Fruit fly (Drosophila melanogaster): ENCODE data around the gene TAF1B.

TAF1B gene

DNA sequence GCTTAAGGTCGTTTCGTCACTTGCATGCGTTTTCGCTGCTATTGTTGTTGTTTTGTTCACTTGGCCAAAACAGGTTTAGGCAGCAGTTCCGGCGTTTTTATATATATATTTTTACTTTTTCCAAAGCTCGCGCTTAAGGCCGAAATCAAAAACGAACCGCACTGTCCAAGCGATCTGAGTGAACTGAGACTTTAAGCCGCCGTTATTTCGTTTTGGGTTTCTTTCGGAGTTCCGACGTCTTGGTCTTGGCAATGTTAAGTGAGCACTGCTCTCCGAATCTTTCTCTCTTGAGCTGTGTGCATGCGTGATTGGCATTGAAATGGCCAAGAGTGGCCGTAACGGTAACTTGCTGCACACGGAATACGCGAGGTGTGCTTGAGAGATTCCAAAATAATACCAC, 18.5 kb downstream of the TAF1B start, which contains the start of gene knk (continued):
- TF ChIP-seq ara (GFP tag; IDR thresholded peaks at IDR 0.05) (0 out of 2 replicates have a peak, but pooled peaks have one; percentile 24), tap (tag; optimal IDR thresholded peaks at IDR 0.05) (peak; percentile 15), ci (GFP tag; IDR thresholded peaks at IDR 0.05) (no peak; the same call in 2 of the 3 replicates), CG4360 (GFP tag; IDR thresholded peaks at IDR 0.05) (peak; percentile 54), oc (tag; optimal IDR thresholded peaks at IDR 0.05) (peak; percentile 63), kni (GFP tag; optimal IDR thresholded peaks at IDR 0.05) (peak; percentile 37), row (GFP tag; IDR thresholded peaks at IDR 0.05) (peak; percentile 49; the same call in 1 of the 3 replicates), CG10431 (GFP tag; optimal IDR thresholded peaks at IDR 0.05) (no peak), Eip74EF (GFP tag; optimal IDR thresholded peaks at IDR 0.05) (peak in 1 of 2 experiments; percentile 71), sd (tag; optimal IDR thresholded peaks at IDR 0.05) (peak; percentile 33), CG8089 (GFP tag; optimal IDR thresholded peaks at IDR 0.05) (no peak), CG34224 (GFP tag; IDR thresholded peaks at IDR 0.05; ENCODE audit: partially characterized antibody) (peak; percentile 33; the same call in 1 of the 3 replicates), CG2889 (GFP tag; IDR thresholded peaks at IDR 0.05) (no peak), ftz-f1 (GFP tag; optimal IDR thresholded peaks at IDR 0.05) (peak; percentile 59), sr (GFP tag; IDR thresholded peaks at IDR 0.05) (0 out of 3 replicates have a peak, but pooled peaks have one; percentile 22), h (optimal IDR thresholded peaks at IDR 0.05) (no peak), Sox100B (GFP tag; optimal IDR thresholded peaks at IDR 0.05) (no peak)

DNA sequence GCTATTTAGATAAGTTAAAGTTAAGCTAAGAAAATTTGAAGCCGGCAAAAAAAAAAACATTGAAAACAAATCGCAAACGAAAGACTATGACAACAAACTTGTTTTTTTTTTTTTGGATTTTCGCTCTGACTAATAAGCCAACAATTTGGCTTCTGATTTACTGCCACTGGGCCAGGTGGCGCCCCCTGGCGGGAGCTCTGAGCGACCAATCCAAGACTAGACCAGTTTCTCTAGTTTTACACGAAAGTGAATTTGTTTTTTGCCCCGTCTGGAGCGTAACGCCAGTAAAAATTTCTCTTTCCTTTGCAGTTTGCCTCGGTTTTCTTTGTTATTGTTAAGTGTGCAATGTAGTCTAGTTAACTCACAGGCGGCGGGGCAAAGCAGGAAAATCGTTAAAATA, 19.2 kb downstream of the TAF1B start:
- TF ChIP-seq CG30020 (tag; optimal IDR thresholded peaks at IDR 0.05): no peak
- peak; percentile 84 for TF ChIP-seq sd (tag; optimal IDR thresholded peaks at IDR 0.05)
- peak; percentile 53 for TF ChIP-seq CG10431 (GFP tag; optimal IDR thresholded peaks at IDR 0.05)
- peak; percentile 49 for TF ChIP-seq sqz (GFP tag; optimal IDR thresholded peaks at IDR 0.05)
- TF ChIP-seq HLH4C (GFP tag; IDR thresholded peaks at IDR 0.05; ENCODE audit: partially characterized antibody): 0 out of 3 replicates have a peak, but pooled peaks have one; percentile 16
- TF ChIP-seq Blimp-1 (GFP tag; optimal IDR thresholded peaks at IDR 0.05): peak; percentile 99
- TF ChIP-seq Fer1 (GFP tag; optimal IDR thresholded peaks at IDR 0.05): no peak
- 0 out of 4 replicates have a peak, but pooled peaks have one; percentile 20 for TF ChIP-seq chinmo (GFP tag; IDR thresholded peaks at IDR 0.05; ENCODE audit: partially characterized antibody)
- no peak for TF ChIP-seq Bgb (GFP tag; IDR thresholded peaks at IDR 0.05; ENCODE audit: partially characterized antibody)
- TF ChIP-seq Med (GFP tag): peak; percentile 14
- TF ChIP-seq repo (GFP tag; optimal IDR thresholded peaks at IDR 0.05): no peak
- TF ChIP-seq ci (GFP tag; IDR thresholded peaks at IDR 0.05): peak; percentile 30; the same call in 1 of the 3 replicates
- peak; percentile 39 for TF ChIP-seq sens (GFP tag)
- no peak for TF ChIP-seq CoRest (tag; optimal IDR thresholded peaks at IDR 0.05)
- TF ChIP-seq HLHmδ (GFP tag; optimal IDR thresholded peaks at IDR 0.05): peak; percentile 19
- TF ChIP-seq schlank (tag; optimal IDR thresholded peaks at IDR 0.05): no peak
- no peak for TF ChIP-seq HLH3B (GFP tag; IDR thresholded peaks at IDR 0.05)
- TF ChIP-seq CG9797 (GFP tag; optimal IDR thresholded peaks at IDR 0.05): no peak
- TF ChIP-seq CG15011 (GFP tag; optimal IDR thresholded peaks at IDR 0.05): no peak
- TF ChIP-seq CTCF (GFP tag; optimal IDR thresholded peaks at IDR 0.05): peak; percentile 88
- peak; percentile 26 for TF ChIP-seq CG6254 (GFP tag; optimal IDR thresholded peaks at IDR 0.05)
- peak in 1 of 2 experiments; percentile 18 for TF ChIP-seq bsh (GFP tag; optimal IDR thresholded peaks at IDR 0.05)
- TF ChIP-seq zen (tag; optimal IDR thresholded peaks at IDR 0.05): no peak
- 0 out of 2 replicates have a peak, but pooled peaks have one; percentile 13 for TF ChIP-seq vvl (GFP tag; IDR thresholded peaks at IDR 0.05)
- TF ChIP-seq CG33557 (GFP tag; optimal IDR thresholded peaks at IDR 0.05): peak; percentile 48
- TF ChIP-seq CG11696 (GFP tag; IDR thresholded peaks at IDR 0.05): no peak
- no peak for TF ChIP-seq CHES-1-like (GFP tag; optimal IDR thresholded peaks at IDR 0.05)
